Worm (Caenorhabditis elegans) whole organism, midembryonic: Measurements from ENCODE around the gene fbxa-120.

Source experiments
- T22C8.4 ChIP-seq: fragments of 200-800 bp; sonication (Bioruptor generic); IDR thresholded peaks from 2 replicates; pipeline ENCODE4 v1.3.6; 2022; ENCODE audit warnings: missing genetic modification characterization, missing compliant biosample characterization
- flt-1 ChIP-seq: fragments of 200-800 bp; sonication (Bioruptor generic); IDR thresholded peaks from 2 replicates; pipeline ENCODE4 v1.3.6; 2022; ENCODE audit warnings: missing genetic modification characterization, missing compliant biosample characterization
- klf-2 ChIP-seq: fragments of 200-800 bp; sonication (Bioruptor generic); conservative IDR thresholded peaks from 2 replicates; pipeline ENCODE4 v1.3.6; 2022; ENCODE audit warnings: missing genetic modification reagents, missing genetic modification characterization, missing compliant biosample characterization
- tab-1 ChIP-seq: fragments of 200-800 bp; sonication (Bioruptor generic); IDR thresholded peaks from 2 replicates; pipeline ENCODE4 v1.3.6; 2022; ENCODE audit warnings: missing genetic modification characterization, missing compliant biosample characterization
- ztf-29 ChIP-seq: fragments of 200-800 bp; sonication (Bioruptor generic); IDR thresholded peaks from 2 replicates; pipeline ENCODE4 v1.3.6; 2022; ENCODE audit warnings: missing genetic modification reagents, missing genetic modification characterization, missing compliant biosample characterization

- TF ChIP-seq T22C8.4 (no peak), klf-2 (no peak), flt-1 (GFP tag; lab: Robert Waterston, UW) (no peak), ztf-29 (GFP tag; lab: Robert Waterston, UW) (no peak), tab-1 (no peak)
Observed at ce11 chrX:17336354-17336753, 33.8 kb downstream of the fbxa-120 start, which contains the start of gene C53C11.2.
